Fruit fly (Drosophila melanogaster) whole organism, embryonic: ENCODE data around the gene haf.
A peak's percentile ranks its signal among the peaks of the same experiment; 100 is the strongest.

ENCODE experiments used
- BtbVII ChIP-seq: fragments of 200-800 bp; sonication (Bioruptor generic); optimal IDR thresholded peaks from 3 replicates; lab custom pipeline; 2017; ENCODE audit warnings: missing biosample characterization, mild to moderate bottlenecking, missing genetic modification characterization
- CG12769 ChIP-seq: fragments of 200-800 bp; sonication (Bioruptor generic); optimal IDR thresholded peaks from 2 replicates; lab custom pipeline; 2019; ENCODE audit warnings: missing biosample characterization, mild to moderate bottlenecking, missing genetic modification characterization, moderate library complexity
- CG14441 ChIP-seq: fragments of 200-800 bp; sonication (Bioruptor generic); IDR thresholded peaks from 2 replicates; pipeline ENCODE4 v1.3.6; 2022; ENCODE audit warnings: missing biosample characterization, missing genetic modification characterization
- CG1602 ChIP-seq: fragments of 200-800 bp; sonication (Bioruptor generic); optimal IDR thresholded peaks from 3 replicates; lab custom pipeline; 2016; ENCODE audit warnings: missing biosample characterization, missing genetic modification characterization
- CG16815 ChIP-seq: fragments of 200-800 bp; sonication (Bioruptor generic); optimal IDR thresholded peaks from 3 replicates; lab custom pipeline; 2017; ENCODE audit warnings: missing biosample characterization, mild to moderate bottlenecking, missing genetic modification characterization
- CG17802 ChIP-seq: fragments of 200-800 bp; sonication (Bioruptor generic); optimal IDR thresholded peaks from 2 replicates; lab custom pipeline; 2018; ENCODE audit warnings: missing biosample characterization, mild to moderate bottlenecking, missing genetic modification characterization, moderate library complexity
- CG30020 ChIP-seq: fragments of 200-800 bp; optimal IDR thresholded peaks from 2 replicates; lab custom pipeline; 2019; ENCODE audit warnings: missing biosample characterization, mild to moderate bottlenecking, missing genetic modification characterization, moderate library complexity
- CG3407 ChIP-seq: fragments of 200-800 bp; sonication (Bioruptor generic); optimal IDR thresholded peaks from 2 replicates; lab custom pipeline; 2018; ENCODE audit warnings: missing biosample characterization, mild to moderate bottlenecking, missing genetic modification characterization
- CG34376 ChIP-seq: fragments of 200-800 bp; sonication (Bioruptor generic); optimal IDR thresholded peaks from 2 replicates; lab custom pipeline; 2018; ENCODE audit warnings: missing biosample characterization, mild to moderate bottlenecking, missing genetic modification characterization
- CG3838 ChIP-seq: fragments of 200-800 bp; sonication (Bioruptor generic); optimal IDR thresholded peaks from 3 replicates; lab custom pipeline; 2016; ENCODE audit warnings: missing biosample characterization, missing genetic modification characterization
- CG42726 ChIP-seq: fragments of 200-800 bp; sonication (Bioruptor generic); IDR thresholded peaks from 2 replicates; pipeline ENCODE4 v1.3.6; 2022; ENCODE audit warnings: missing biosample characterization, missing genetic modification characterization; ENCODE audit not compliant: partially characterized antibody
- CG4360 ChIP-seq: fragments of 200-800 bp; sonication (Bioruptor generic); IDR thresholded peaks from 2 replicates; pipeline ENCODE4 v1.3.6; 2022; ENCODE audit warnings: missing biosample characterization, missing genetic modification characterization
- CG7271 ChIP-seq: fragments of 200-800 bp; sonication (Bioruptor generic); optimal IDR thresholded peaks from 2 replicates; lab custom pipeline; 2018; ENCODE audit warnings: missing biosample characterization, mild to moderate bottlenecking, missing genetic modification characterization, moderate library complexity
- CG7839 ChIP-seq: fragments of 200-800 bp; sonication (Bioruptor generic); optimal IDR thresholded peaks from 3 replicates; lab custom pipeline; 2018; ENCODE audit warnings: missing biosample characterization, mild to moderate bottlenecking, missing genetic modification characterization, moderate library complexity
- CG9609 ChIP-seq: fragments of 200-800 bp; sonication (Bioruptor generic); optimal IDR thresholded peaks from 3 replicates; lab custom pipeline; 2016; ENCODE audit warnings: missing biosample characterization, missing genetic modification characterization
- CG9932 ChIP-seq: fragments of 200-800 bp; sonication (Bioruptor generic); IDR thresholded peaks from 2 replicates; pipeline ENCODE4 v1.3.6; 2022; ENCODE audit warnings: missing biosample characterization, missing genetic modification characterization
- CTCF ChIP-seq: fragments of 200-800 bp; sonication (Bioruptor generic); optimal IDR thresholded peaks from 2 replicates; lab custom pipeline; 2017; ENCODE audit warnings: missing biosample characterization, mild to moderate bottlenecking, missing genetic modification characterization, moderate library complexity
- CoRest ChIP-seq: fragments of 200-800 bp; sonication (Bioruptor generic); optimal IDR thresholded peaks from 3 replicates; lab custom pipeline; 2018; ENCODE audit warnings: missing biosample characterization, mild to moderate bottlenecking, missing genetic modification characterization, moderate library complexity
- D19B ChIP-seq: fragments of 200-800 bp; sonication (Bioruptor generic); optimal IDR thresholded peaks from 2 replicates; lab custom pipeline; 2017; ENCODE audit warnings: missing biosample characterization, mild to moderate bottlenecking, missing genetic modification characterization
- Dbx ChIP-seq: fragments of 200-800 bp; sonication (Bioruptor generic); IDR thresholded peaks from 3 replicates; pipeline ENCODE4 v1.3.6; 2022; ENCODE audit warnings: missing biosample characterization, missing genetic modification characterization
- Dek ChIP-seq: fragments of 200-800 bp; sonication (Bioruptor generic); optimal IDR thresholded peaks from 3 replicates; lab custom pipeline; 2019; ENCODE audit warnings: missing biosample characterization, mild to moderate bottlenecking, missing genetic modification characterization, moderate library complexity
- Doc3 ChIP-seq: fragments of 200-800 bp; sonication (Bioruptor generic); IDR thresholded peaks from 3 replicates; pipeline ENCODE4 v1.3.6; 2022; ENCODE audit warnings: missing biosample characterization, missing genetic modification characterization; ENCODE audit not compliant: partially characterized antibody
- Eip74EF ChIP-seq, 2 experiments: fragments of 200-800 bp in 1 of 2; fragments of >200 bp in 1 of 2; sonication (Bioruptor generic) in 1 of 2; optimal IDR thresholded peaks; 2 replicates each; lab custom pipeline; 2017 to 2019; ENCODE audit warnings: missing biosample characterization in 2 of 2, missing genetic modification characterization in 2 of 2, mild to moderate bottlenecking in 1 of 2, moderate library complexity in 1 of 2
- Ets65A ChIP-seq: fragments of 200-800 bp; sonication (Bioruptor generic); peaks from one replicate; lab custom pipeline; 2016; ENCODE audit warnings: missing biosample characterization, missing genetic modification characterization
- Fer1 ChIP-seq: fragments of 200-800 bp; sonication (Bioruptor generic); optimal IDR thresholded peaks from 2 replicates; lab custom pipeline; 2017; ENCODE audit warnings: missing biosample characterization, mild to moderate bottlenecking, missing genetic modification characterization
- Fer2 ChIP-seq: fragments of 200-800 bp; sonication (Bioruptor generic); optimal IDR thresholded peaks from 2 replicates; lab custom pipeline; 2018; ENCODE audit warnings: missing biosample characterization, mild to moderate bottlenecking, missing genetic modification characterization, moderate library complexity
- Gug ChIP-seq: fragments of 200-800 bp; sonication (Bioruptor generic); IDR thresholded peaks from 4 replicates; pipeline ENCODE4 v1.3.6; 2022; ENCODE audit warnings: missing biosample characterization, missing genetic modification characterization
- HLH3B ChIP-seq: fragments of 200-800 bp; sonication (Bioruptor generic); IDR thresholded peaks from 2 replicates; pipeline ENCODE4 v1.3.6; 2022; ENCODE audit warnings: missing biosample characterization, missing genetic modification characterization
- HLH54F ChIP-seq: fragments of 200-800 bp; sonication (Bioruptor generic); optimal IDR thresholded peaks from 3 replicates; lab custom pipeline; 2016; ENCODE audit warnings: missing biosample characterization, missing genetic modification characterization
- Hr78 ChIP-seq, 2 experiments: fragments of 200-800 bp in 1 of 2; fragments of >200 bp in 1 of 2; sonication (Bioruptor generic) in 1 of 2; optimal IDR thresholded peaks; 2 replicates each; lab custom pipeline; 2017 to 2019; ENCODE audit warnings: missing biosample characterization in 2 of 2, missing genetic modification characterization in 2 of 2, mild to moderate bottlenecking in 1 of 2, moderate library complexity in 1 of 2
- Ravus ChIP-seq: fragments of 200-800 bp; sonication (Bioruptor generic); IDR thresholded peaks from 2 replicates; pipeline ENCODE4 v1.3.6; 2022; ENCODE audit warnings: missing biosample characterization, missing genetic modification characterization
- Usf ChIP-seq: fragments of 200-800 bp; sonication (Bioruptor generic); optimal IDR thresholded peaks from 2 replicates; lab custom pipeline; 2017; ENCODE audit warnings: missing genotype, missing biosample characterization, missing genetic modification characterization
- YL-1 ChIP-seq: fragments of 200-800 bp; sonication (Bioruptor generic); optimal IDR thresholded peaks from 3 replicates; lab custom pipeline; 2017; ENCODE audit warnings: missing biosample characterization, mild to moderate bottlenecking, missing genetic modification characterization
- ash1 ChIP-seq: fragments of 200-800 bp; sonication (Bioruptor generic); optimal IDR thresholded peaks from 2 replicates; lab custom pipeline; 2018; ENCODE audit warnings: missing biosample characterization, mild to moderate bottlenecking, missing genetic modification characterization
- bab2 ChIP-seq: fragments of 200-800 bp; sonication (Bioruptor generic); optimal IDR thresholded peaks from 2 replicates; lab custom pipeline; 2016; ENCODE audit warnings: missing biosample characterization, missing genetic modification characterization
- crol ChIP-seq: fragments of 200-800 bp; sonication (Bioruptor generic); IDR thresholded peaks from 2 replicates; pipeline ENCODE4 v1.3.6; 2022; ENCODE audit warnings: missing biosample characterization, missing genetic modification characterization
- da ChIP-seq: fragments of 200-800 bp; sonication (Bioruptor generic); optimal IDR thresholded peaks from 2 replicates; lab custom pipeline; 2016; ENCODE audit warnings: missing biosample characterization, missing genetic modification characterization
- dmrt99B ChIP-seq: fragments of 200-800 bp; sonication (Bioruptor generic); optimal IDR thresholded peaks from 2 replicates; lab custom pipeline; 2018; ENCODE audit warnings: missing biosample characterization, mild to moderate bottlenecking, missing genetic modification characterization, moderate library complexity
- gce ChIP-seq: fragments of 200-800 bp; sonication (Bioruptor generic); IDR thresholded peaks from 3 replicates; pipeline ENCODE4 v1.3.6; 2022; ENCODE audit warnings: missing biosample characterization, missing genetic modification characterization
- gem ChIP-seq: fragments of 200-800 bp; sonication (Bioruptor generic); optimal IDR thresholded peaks from 2 replicates; lab custom pipeline; 2019; ENCODE audit warnings: missing biosample characterization, mild to moderate bottlenecking, missing genetic modification characterization, moderate library complexity
- gro ChIP-seq: fragments of 200-800 bp; sonication (Bioruptor generic); optimal IDR thresholded peaks from 2 replicates; lab custom pipeline; 2016; ENCODE audit warnings: missing biosample characterization, missing genetic modification characterization
- jumu ChIP-seq: fragments of 200-800 bp; sonication (Bioruptor generic); optimal IDR thresholded peaks from 3 replicates; lab custom pipeline; 2016; ENCODE audit warnings: missing biosample characterization, missing genetic modification characterization
- kah ChIP-seq: fragments of 200-800 bp; sonication (Bioruptor generic); optimal IDR thresholded peaks from 2 replicates; lab custom pipeline; 2018; ENCODE audit warnings: missing biosample characterization, mild to moderate bottlenecking, missing genetic modification characterization
- kay ChIP-seq: fragments of 200-800 bp; sonication (Bioruptor generic); optimal IDR thresholded peaks from 2 replicates; lab custom pipeline; 2016; ENCODE audit warnings: missing biosample characterization, missing genetic modification characterization
- lmd ChIP-seq: fragments of 200-800 bp; sonication (Bioruptor generic); IDR thresholded peaks from 2 replicates; pipeline ENCODE4 v1.3.6; 2022; ENCODE audit warnings: missing biosample characterization, missing genetic modification characterization
- lov ChIP-seq, 2 experiments: fragments of 200-800 bp in 1 of 2; fragments of >200 bp in 1 of 2; sonication (Bioruptor generic) in 1 of 2; IDR thresholded peaks in 1 of 2; optimal IDR thresholded peaks in 1 of 2; 2 replicates in 1 of 2; 3 replicates in 1 of 2; pipeline versions ENCODE4 v1.3.6 to Lab custom; 2017 to 2022; ENCODE audit warnings: missing biosample characterization in 1 of 2, missing genetic modification characterization in 1 of 2
- onecut ChIP-seq: fragments of 200-800 bp; sonication (Bioruptor generic); IDR thresholded peaks from 2 replicates; pipeline ENCODE4 v1.3.6; 2022; ENCODE audit warnings: missing biosample characterization, missing genetic modification characterization
- psq ChIP-seq: fragments of 200-800 bp; sonication (Bioruptor generic); optimal IDR thresholded peaks from 2 replicates; lab custom pipeline; 2017; ENCODE audit warnings: missing biosample characterization, missing genetic modification characterization
- rib ChIP-seq: fragments of 200-800 bp; sonication (Bioruptor generic); IDR thresholded peaks from 2 replicates; pipeline ENCODE4 v1.3.6; 2022; ENCODE audit warnings: missing biosample characterization, missing genetic modification characterization
- seq ChIP-seq: fragments of 200-800 bp; sonication (Bioruptor generic); IDR thresholded peaks from 2 replicates; pipeline ENCODE4 v1.3.6; 2022; ENCODE audit warnings: missing biosample characterization, missing genetic modification characterization
- unpg ChIP-seq: fragments of 200-800 bp; sonication (Bioruptor generic); optimal IDR thresholded peaks from 3 replicates; lab custom pipeline; 2018; ENCODE audit warnings: missing biosample characterization, mild to moderate bottlenecking, missing genetic modification characterization, moderate library complexity
- zf30C ChIP-seq: fragments of 200-800 bp; sonication (Bioruptor generic); optimal IDR thresholded peaks from 3 replicates; lab custom pipeline; 2018; ENCODE audit warnings: missing biosample characterization, mild to moderate bottlenecking, missing genetic modification characterization

The haf gene

dm6 chr2L:1590167-1590566 is 35.2 kb downstream of the haf start (continued):
- TF ChIP-seq ash1 (GFP tag; lab: Kevin White, UChicago) (no peak), CG16815 (peak; percentile 49), CG34376 (GFP tag; lab: Kevin White, UChicago) (peak; percentile 8), lov (optimal IDR thresholded peaks at IDR 0.05; lab: Kevin White, UChicago) (no peak), lov (GFP tag; IDR thresholded peaks at IDR 0.05; lab: Robert Waterston, UW) (0 out of 3 replicates have a peak, but pooled peaks have one; percentile 54), D19B (peak; percentile 44), Doc3 (GFP tag; lab: Robert Waterston, UW) (no peak), CG1602 (GFP tag; lab: Kevin White, UChicago) (peak; percentile 50), CG3838 (GFP tag; lab: Kevin White, UChicago) (no peak), bab2 (GFP tag; lab: Kevin White, UChicago) (peak; percentile 77), Gug (GFP tag; lab: Robert Waterston, UW) (peak; percentile 45; the same call in 1 of the 4 replicates), CG9932 (peak; percentile 74), da (GFP tag; lab: Kevin White, UChicago) (no peak), CG3407 (peak; percentile 54), HLH3B (peak; percentile 83), Dbx (peak; percentile 74), crol (peak; percentile 58), rib (GFP tag; lab: Robert Waterston, UW) (peak; percentile 66; the same call in 1 of the 2 replicates), gce (GFP tag; lab: Robert Waterston, UW) (peak; percentile 67; the same call in 2 of the 3 replicates), seq (GFP tag; lab: Robert Waterston, UW) (peak; percentile 68), onecut (GFP tag; lab: Robert Waterston, UW) (peak; percentile 64), lmd (GFP tag; lab: Robert Waterston, UW) (peak; percentile 84), Usf (GFP tag; lab: Kevin White, UChicago) (peak; percentile 15), YL-1 (GFP tag; lab: Kevin White, UChicago) (no peak), gro (peak; percentile 69), Ets65A (GFP tag; lab: Kevin White, UChicago) (peak; percentile 97), CoRest (tag; lab: Kevin White, UChicago) (peak; percentile 72), Fer2 (peak; percentile 51)

- peak; percentile 57 for TF ChIP-seq kay (GFP tag; lab: Kevin White, UChicago)
- TF ChIP-seq Fer1 (GFP tag; lab: Kevin White, UChicago) = no peak
- TF ChIP-seq CG7271 (tag; lab: Kevin White, UChicago) = no peak
- TF ChIP-seq CG4360 (GFP tag; lab: Robert Waterston, UW) = no peak
- no peak for TF ChIP-seq dmrt99B (tag; lab: Kevin White, UChicago)
- no peak for TF ChIP-seq zf30C
- no peak for TF ChIP-seq unpg
- no peak for TF ChIP-seq jumu (GFP tag; lab: Kevin White, UChicago)
- no peak for TF ChIP-seq CTCF (GFP tag; lab: Kevin White, UChicago)
- TF ChIP-seq BtbVII (GFP tag; lab: Kevin White, UChicago) = no peak
- TF ChIP-seq Ravus (GFP tag; lab: Robert Waterston, UW) = no peak
- no peak for TF ChIP-seq CG14441
- peak in 1 of 2 experiments; percentile 31 for TF ChIP-seq Eip74EF (GFP tag; optimal IDR thresholded peaks at IDR 0.05; lab: Kevin White, UChicago)
- TF ChIP-seq CG7839 = no peak
- TF ChIP-seq Dek (tag; lab: Kevin White, UChicago) = no peak
- TF ChIP-seq CG12769 (tag; lab: Kevin White, UChicago) = peak; percentile 93
- no peak for TF ChIP-seq CG17802
- no peak for TF ChIP-seq CG9609
- no peak for TF ChIP-seq kah
- TF ChIP-seq gem (tag; lab: Kevin White, UChicago) = no peak
- no peak for TF ChIP-seq CG42726 (GFP tag; lab: Robert Waterston, UW)
- TF ChIP-seq psq = no peak
- no peak for TF ChIP-seq Fer2
- TF ChIP-seq Hr78 (GFP tag; optimal IDR thresholded peaks at IDR 0.05; lab: Kevin White, UChicago) = peak in 1 of 2 experiments; percentile 30
- no peak for TF ChIP-seq HLH54F (GFP tag; lab: Kevin White, UChicago)
- TF ChIP-seq CG30020 = no peak
Observed at dm6 chr2L:1596693-1597092, 41.8 kb downstream of the haf start.
